Worm (Caenorhabditis elegans): ENCODE data around the gene K07D4.2.
A peak's percentile ranks its signal among the peaks of the same experiment; 100 is the strongest.

K07D4.2 gene

ce11 chrII:4067258-4067657, 22.0 kb upstream of the K07D4.2 start, which contains the start of gene W06A11.1:
W06A11.1 (plus strand) TSS chrII:4067558.
- TF ChIP-seq flh-1 (GFP tag; optimal IDR thresholded peaks at IDR 0.05) (no peak), mab-5 (tag; optimal IDR thresholded peaks at IDR 0.05) (no peak), tbx-8 (GFP tag; optimal IDR thresholded peaks at IDR 0.05) (no peak), zip-8 (tag; optimal IDR thresholded peaks at IDR 0.05) (no peak), pha-4 (tag; optimal IDR thresholded peaks at IDR 0.05) (no peak), lin-13 (tag; optimal IDR thresholded peaks at IDR 0.05) (no peak), ham-2 (GFP tag; optimal IDR thresholded peaks at IDR 0.05) (no peak)

- TF ChIP-seq ztf-11 (tag; optimal IDR thresholded peaks at IDR 0.05), result no peak
Observed at ce11 chrII:4063997-4064396, 18.7 kb upstream of the K07D4.2 start, which contains the start of gene fbxb-118. fbxb-118 (minus strand) TSS chrII:4064097.

ce11 chrII:4062477-4062876, 17.2 kb upstream of the K07D4.2 start, which contains the start of gene gadr-4:
gadr-4 (minus strand) TSS chrII:4062577.
- TF ChIP-seq sptf-1 (tag; optimal IDR thresholded peaks at IDR 0.05), result no peak
- TF ChIP-seq ceh-43 (GFP tag; optimal IDR thresholded peaks at IDR 0.05), result no peak

ce11 chrII:4049672-4050071, 4.4 kb upstream of the K07D4.2 start:
- TF ChIP-seq lsy-2 (tag; optimal IDR thresholded peaks at IDR 0.05), result peak; percentile 13

- TF ChIP-seq lsy-2 (tag; optimal IDR thresholded peaks at IDR 0.05), result peak; percentile 50
- TF ChIP-seq zip-8 (tag; optimal IDR thresholded peaks at IDR 0.05), result peak; percentile 21
Observed at ce11 chrII:4047839-4048440, 2.6 kb upstream of the K07D4.2 start.

- TF ChIP-seq sptf-1 (tag; optimal IDR thresholded peaks at IDR 0.05), result peak; percentile 54
- peak; percentile 46 for TF ChIP-seq M03D4.4 (tag; optimal IDR thresholded peaks at IDR 0.05)
- peak; percentile 36 for TF ChIP-seq ceh-43 (GFP tag; optimal IDR thresholded peaks at IDR 0.05)
- no peak for TF ChIP-seq bed-3 (GFP tag; optimal IDR thresholded peaks at IDR 0.05)
- TF ChIP-seq lin-13 (tag; optimal IDR thresholded peaks at IDR 0.05), result peak; percentile 56
- TF ChIP-seq mls-2 (tag; optimal IDR thresholded peaks at IDR 0.05), result no peak
- peak; percentile 78 for TF ChIP-seq ces-1 (GFP tag; optimal IDR thresholded peaks at IDR 0.05)
- TF ChIP-seq ceh-39 (tag; optimal IDR thresholded peaks at IDR 0.05), result peak; percentile 21
- peak; percentile 89 for TF ChIP-seq lsy-2 (tag; optimal IDR thresholded peaks at IDR 0.05)
- TF ChIP-seq drap-1 (GFP tag; optimal IDR thresholded peaks at IDR 0.05), result peak; percentile 54
- peak; percentile 59 for TF ChIP-seq pha-4 (tag; optimal IDR thresholded peaks at IDR 0.05)
- peak; percentile 64 for TF ChIP-seq nhr-237 (tag; optimal IDR thresholded peaks at IDR 0.05)
- no peak for TF ChIP-seq elt-3 (tag; optimal IDR thresholded peaks at IDR 0.05)
- peak; percentile 53 for TF ChIP-seq mep-1 (tag; optimal IDR thresholded peaks at IDR 0.05)
- no peak for TF ChIP-seq nhr-12 (tag; optimal IDR thresholded peaks at IDR 0.05)
Observed at ce11 chrII:4044349-4044748, 947 bp downstream of the K07D4.2 start, which contains the start of gene rpn-11. rpn-11 (minus strand) TSS chrII:4044546.

ce11 chrII:4042696-4043095, 2.6 kb downstream of the K07D4.2 start:
- TF ChIP-seq zip-8 (tag; optimal IDR thresholded peaks at IDR 0.05) (no peak), flh-1 (GFP tag; optimal IDR thresholded peaks at IDR 0.05) (no peak), ces-1 (GFP tag; optimal IDR thresholded peaks at IDR 0.05) (no peak), nhr-2 (tag; optimal IDR thresholded peaks at IDR 0.05) (no peak), ceh-39 (tag; optimal IDR thresholded peaks at IDR 0.05) (no peak), ceh-43 (GFP tag; optimal IDR thresholded peaks at IDR 0.05) (no peak), sem-2 (GFP tag; optimal IDR thresholded peaks at IDR 0.05) (no peak)

DNA sequence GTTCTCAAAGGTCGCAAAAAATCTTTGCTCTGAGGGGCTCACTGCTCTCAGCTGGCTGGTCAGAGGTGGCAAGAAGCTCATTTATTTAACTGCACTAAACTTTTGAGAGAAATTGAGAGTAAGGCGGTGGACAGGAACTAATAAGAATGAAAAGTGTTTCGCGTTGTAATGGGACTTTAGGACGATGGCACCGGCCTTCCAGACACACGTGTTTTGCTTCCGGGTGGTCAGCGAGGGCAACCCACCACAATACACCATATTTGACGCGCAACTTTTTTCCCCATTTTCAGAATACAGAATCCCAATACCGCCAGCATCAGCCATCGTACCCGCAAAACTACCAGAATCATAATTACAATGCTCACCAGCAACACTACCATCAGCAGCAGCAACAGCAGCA, 5.2 kb downstream of the K07D4.2 start:
- no peak for TF ChIP-seq lin-13 (tag; optimal IDR thresholded peaks at IDR 0.05)
- no peak for TF ChIP-seq nhr-76 (tag; optimal IDR thresholded peaks at IDR 0.05)
- no peak for TF ChIP-seq mab-5 (tag; optimal IDR thresholded peaks at IDR 0.05)
- no peak for TF ChIP-seq sptf-1 (tag; optimal IDR thresholded peaks at IDR 0.05)
- no peak for TF ChIP-seq mep-1 (tag; optimal IDR thresholded peaks at IDR 0.05)
- no peak for TF ChIP-seq nhr-237 (tag; optimal IDR thresholded peaks at IDR 0.05)
- no peak for TF ChIP-seq ceh-83 (GFP tag; optimal IDR thresholded peaks at IDR 0.05)
- no peak for TF ChIP-seq ces-1 (GFP tag; optimal IDR thresholded peaks at IDR 0.05)
- TF ChIP-seq mls-2 (tag; optimal IDR thresholded peaks at IDR 0.05), result no peak
- TF ChIP-seq snpc-4 (tag; optimal IDR thresholded peaks at IDR 0.05), result no peak
- TF ChIP-seq ham-2 (GFP tag; optimal IDR thresholded peaks at IDR 0.05), result no peak
- TF ChIP-seq elt-3 (tag; optimal IDR thresholded peaks at IDR 0.05), result no peak
- no peak for TF ChIP-seq unc-39 (tag; optimal IDR thresholded peaks at IDR 0.05)
- TF ChIP-seq ceh-43 (GFP tag; optimal IDR thresholded peaks at IDR 0.05), result no peak
- TF ChIP-seq ceh-39 (tag; optimal IDR thresholded peaks at IDR 0.05), result no peak
- no peak for TF ChIP-seq unc-120 (tag; optimal IDR thresholded peaks at IDR 0.05; ENCODE audit: poor library complexity, severe bottlenecking)
- TF ChIP-seq sem-2 (GFP tag; optimal IDR thresholded peaks at IDR 0.05), result no peak
- TF ChIP-seq lin-32 (GFP tag; optimal IDR thresholded peaks at IDR 0.05), result no peak
- no peak for TF ChIP-seq unc-62 (GFP tag; optimal IDR thresholded peaks at IDR 0.05)
